Fruit fly (Drosophila melanogaster) Kc167 (cell line): ENCODE results near the gene CtIP.

Experiments
- Myc ChIP-seq: fragments of >200 bp; optimal IDR thresholded peaks from 2 replicates; lab custom pipeline; 2017; ENCODE audit warnings: missing external identifiers
- Sin3A ChIP-seq: fragments of >200 bp; optimal IDR thresholded peaks from 2 replicates; lab custom pipeline; 2018; ENCODE audit warnings: missing external identifiers
- h ChIP-seq: fragments of >200 bp; optimal IDR thresholded peaks from 3 replicates; lab custom pipeline; 2018; ENCODE audit warnings: missing external identifiers
- insv ChIP-seq: fragments of >200 bp; optimal IDR thresholded peaks from 3 replicates; lab custom pipeline; 2018; ENCODE audit warnings: missing external identifiers
- psq ChIP-seq: fragments of >200 bp; optimal IDR thresholded peaks from 2 replicates; lab custom pipeline; 2017; ENCODE audit warnings: missing external identifiers
- ttk ChIP-seq: sonication (Bioruptor generic); optimal IDR thresholded peaks from 2 replicates; lab custom pipeline; 2017; ENCODE audit warnings: missing external identifiers

The CtIP gene

dm6 chr3L:20425888-20426287 lies 10.2 kb upstream of the CtIP start, which contains the start of gene CG5282:
CG5282 (minus strand) TSS chr3L:20426071.
- TF ChIP-seq Myc (lab: Kevin White, UChicago) = no peak
- no peak for TF ChIP-seq insv (lab: Kevin White, UChicago)
- no peak for TF ChIP-seq psq (lab: Kevin White, UChicago)
- no peak for TF ChIP-seq ttk
- TF ChIP-seq Sin3A = no peak
- no peak for TF ChIP-seq h (lab: Kevin White, UChicago)

DNA sequence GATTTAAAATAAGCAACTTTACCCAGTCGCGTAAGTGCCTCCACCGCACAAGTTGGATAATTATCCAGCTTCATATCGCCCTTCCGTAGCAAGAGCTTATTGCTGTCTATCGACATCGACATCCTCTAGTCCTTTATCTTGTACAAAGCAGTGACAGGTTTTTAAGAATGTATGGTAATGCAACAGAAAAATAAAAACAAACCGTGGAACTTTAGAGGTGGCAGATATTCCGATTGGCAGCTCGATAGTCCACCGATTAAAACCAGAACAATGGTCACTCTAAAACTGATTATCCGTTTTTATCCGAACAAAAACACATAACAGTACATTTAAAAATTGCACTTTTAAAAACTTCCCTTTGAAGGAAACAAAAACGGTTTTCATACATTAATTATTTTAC lies 8.6 kb upstream of the CtIP start, which contains the start of gene CG5274:
CG5274 (minus strand) TSS at position 218 of the 400 bp plus-strand sequence.
- no peak for TF ChIP-seq h (lab: Kevin White, UChicago)
- TF ChIP-seq Myc (lab: Kevin White, UChicago) = no peak
- no peak for TF ChIP-seq psq (lab: Kevin White, UChicago)
- no peak for TF ChIP-seq insv (lab: Kevin White, UChicago)
- no peak for TF ChIP-seq Sin3A
- TF ChIP-seq ttk = no peak

DNA sequence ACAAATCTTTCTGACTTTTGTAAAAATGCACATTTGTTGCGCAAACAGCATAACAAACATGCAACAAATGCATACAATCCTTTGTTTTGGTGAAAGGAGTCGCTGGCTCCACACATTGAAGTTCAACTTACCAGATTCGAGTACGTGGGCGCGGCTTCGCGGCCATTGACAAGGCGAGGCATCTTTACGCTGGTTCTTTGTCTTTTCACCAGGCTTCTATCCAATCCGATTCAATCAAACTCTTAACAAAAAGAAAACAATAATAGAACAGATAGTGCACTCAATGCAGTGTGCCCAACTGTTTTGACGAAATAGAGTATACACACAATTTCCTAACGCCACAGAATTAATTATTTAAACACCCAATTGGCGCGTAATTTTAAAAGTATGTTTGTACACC lies 5.9 kb upstream of the CtIP start, which contains the start of gene CG5262:
CG5262 (minus strand) TSS at position 294 of the 400 bp plus-strand sequence.
- no peak for TF ChIP-seq Sin3A
- no peak for TF ChIP-seq ttk
- TF ChIP-seq insv (lab: Kevin White, UChicago) = no peak
- no peak for TF ChIP-seq psq (lab: Kevin White, UChicago)
- no peak for TF ChIP-seq Myc (lab: Kevin White, UChicago)
- no peak for TF ChIP-seq h (lab: Kevin White, UChicago)

dm6 chr3L:20431619-20432018 lies 4.4 kb upstream of the CtIP start:
- no peak for TF ChIP-seq ttk
- no peak for TF ChIP-seq Sin3A
- no peak for TF ChIP-seq h (lab: Kevin White, UChicago)
- no peak for TF ChIP-seq Myc (lab: Kevin White, UChicago)
- TF ChIP-seq psq (lab: Kevin White, UChicago) = no peak
- TF ChIP-seq insv (lab: Kevin White, UChicago) = no peak

- TF ChIP-seq ttk (no peak), insv (lab: Kevin White, UChicago) (no peak), Myc (lab: Kevin White, UChicago) (no peak), h (lab: Kevin White, UChicago) (no peak), psq (lab: Kevin White, UChicago) (no peak)
Measured at dm6 chr3L:20432297-20432696, 3.8 kb upstream of the CtIP start, which contains the start of the genes Las and Psn. Las (minus strand) TSS chr3L:20432361. Psn (plus strand) TSS chr3L:20432468.

dm6 chr3L:20439772-20440171 lies 3.7 kb downstream of the CtIP start, which contains the start of gene Hpd:
Hpd (minus strand) TSS chr3L:20439872.
- TF ChIP-seq psq (lab: Kevin White, UChicago) = no peak
- no peak for TF ChIP-seq h (lab: Kevin White, UChicago)
- no peak for TF ChIP-seq ttk
- TF ChIP-seq Myc (lab: Kevin White, UChicago) = no peak

- TF ChIP-seq h (lab: Kevin White, UChicago) (no peak), insv (lab: Kevin White, UChicago) (no peak), ttk (no peak), Sin3A (no peak), psq (lab: Kevin White, UChicago) (no peak), Myc (lab: Kevin White, UChicago) (no peak)
Measured at dm6 chr3L:20440902-20441429, 4.9 kb downstream of the CtIP start.

dm6 chr3L:20441632-20442469 lies 5.8 kb downstream of the CtIP start, which contains the start of gene CG5910:
CG5910 (plus strand) TSS chr3L:20442419.
- TF ChIP-seq psq (lab: Kevin White, UChicago) (no peak), ttk (no peak), insv (lab: Kevin White, UChicago) (no peak), h (lab: Kevin White, UChicago) (no peak), Myc (lab: Kevin White, UChicago) (no peak), Sin3A (no peak)

DNA sequence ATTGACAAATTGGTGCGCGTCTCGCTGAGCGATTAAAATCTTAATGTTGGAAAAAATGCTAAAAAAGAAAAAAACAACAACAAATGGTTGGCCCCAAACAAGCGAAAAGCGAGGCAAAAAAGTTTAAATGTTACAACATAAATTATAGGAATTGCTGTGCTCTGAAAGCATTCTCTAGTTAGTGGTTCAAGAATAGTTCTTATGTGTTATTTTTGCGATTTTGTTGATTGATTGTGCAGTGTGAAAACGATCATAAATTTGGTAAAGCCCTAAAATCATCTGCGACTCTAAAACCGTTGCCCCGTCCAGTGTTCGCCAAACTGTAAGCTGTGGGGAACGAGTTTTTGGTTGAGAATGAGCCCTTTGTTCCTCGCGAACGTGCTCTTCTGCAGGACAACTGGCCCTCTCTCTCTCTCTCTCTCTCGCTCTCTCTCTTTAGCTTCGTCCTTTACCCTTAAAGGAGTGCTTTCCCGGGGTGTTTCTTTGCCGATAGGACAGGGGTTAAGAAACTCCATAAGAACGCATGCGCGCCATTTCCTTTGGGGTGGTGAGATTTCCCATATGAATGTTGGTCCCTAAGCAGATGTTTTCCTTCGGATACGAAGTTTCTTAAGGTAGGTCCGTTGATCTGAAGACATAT lies 6.7 kb downstream of the CtIP start:
- TF ChIP-seq Sin3A (no peak), ttk (no peak), insv (lab: Kevin White, UChicago) (no peak), h (lab: Kevin White, UChicago) (no peak)

DNA sequence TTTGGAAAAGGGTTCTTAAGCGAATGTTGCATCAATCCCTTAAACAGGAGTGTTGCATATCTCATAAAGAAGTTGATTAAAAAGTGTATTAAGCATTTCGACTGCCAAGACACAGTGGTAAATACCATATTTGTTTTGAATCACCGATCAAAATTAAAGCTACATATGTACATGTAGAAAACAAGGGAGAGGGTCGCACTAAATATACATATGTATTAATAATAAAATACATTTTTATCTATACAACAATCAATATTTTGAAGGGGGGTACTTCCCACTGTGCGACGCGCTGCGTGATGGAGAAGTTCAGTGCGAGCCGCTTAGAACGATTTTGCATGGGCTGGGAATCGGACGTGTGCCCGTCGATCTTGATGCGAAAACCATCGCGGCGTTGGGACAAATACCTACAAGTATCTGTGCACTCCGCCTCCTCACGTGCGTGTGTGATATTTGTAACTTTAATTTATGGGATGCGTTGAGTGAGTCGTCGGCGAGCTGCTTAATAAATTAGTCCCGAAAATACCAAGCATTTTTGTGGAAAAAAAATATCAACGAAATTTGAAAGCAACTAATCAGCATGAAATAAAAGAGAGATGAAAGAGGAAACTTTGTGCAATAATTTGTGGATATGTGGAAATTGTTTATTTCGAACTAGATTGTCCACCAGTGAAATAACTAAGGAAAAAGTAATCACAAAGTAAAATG lies 8.9 kb downstream of the CtIP start:
- TF ChIP-seq insv (lab: Kevin White, UChicago) (no peak), h (lab: Kevin White, UChicago) (no peak), Sin3A (no peak), ttk (no peak), psq (lab: Kevin White, UChicago) (no peak), Myc (lab: Kevin White, UChicago) (no peak)

dm6 chr3L:20446030-20446429 lies 10.0 kb downstream of the CtIP start:
- no peak for TF ChIP-seq Sin3A
- no peak for TF ChIP-seq h (lab: Kevin White, UChicago)
- no peak for TF ChIP-seq ttk
- TF ChIP-seq psq (lab: Kevin White, UChicago) = no peak
